Worm (Caenorhabditis elegans) whole organism, L1 larva: ENCODE results near the gene sahd-1.
"Not testable (repeated sequence)": the region's sequence is repeated elsewhere in the genome, so short reads cannot be mapped to it uniquely, and the experiment has no call there.

Source experiments
- alr-1 ChIP-seq: fragments of 200-800 bp; sonication (Bioruptor generic); optimal IDR thresholded peaks from 2 replicates; lab custom pipeline; 2018; ENCODE audit warnings: borderline replicate concordance, mild to moderate bottlenecking, missing genetic modification characterization, missing compliant biosample characterization
- ama-1 ChIP-seq: fragments of 150-350 bp; optimal IDR thresholded peaks from 2 replicates; lab custom pipeline; 2014
- ceh-8 ChIP-seq: fragments of 200-800 bp; sonication (Bioruptor generic); optimal IDR thresholded peaks from 2 replicates; lab custom pipeline; 2018; ENCODE audit warnings: mild to moderate bottlenecking, missing genetic modification characterization, moderate library complexity, missing compliant biosample characterization
- ces-1 ChIP-seq: fragments of 150-350 bp; optimal IDR thresholded peaks from 2 replicates; lab custom pipeline; 2014; ENCODE audit warnings: missing biosample characterization, missing genetic modification reagents, missing genetic modification characterization
- efl-3 ChIP-seq: fragments of 200-800 bp; sonication (Bioruptor generic); optimal IDR thresholded peaks from 2 replicates; lab custom pipeline; 2018; ENCODE audit warnings: mild to moderate bottlenecking, missing genetic modification characterization, missing compliant biosample characterization
- egl-27 ChIP-seq, 2 experiments: fragments of 150-350 bp in 1 of 2; sonication (generic microtip); optimal IDR thresholded peaks; 3 replicates each; lab custom pipeline; 2017 to 2018; ENCODE audit warnings: missing biosample characterization in 2 of 2, missing genetic modification characterization in 2 of 2, missing genetic modification reagents in 2 of 2
- fkh-10 ChIP-seq: sonication (generic microtip); optimal IDR thresholded peaks from 2 replicates; lab custom pipeline; 2017; ENCODE audit warnings: missing biosample characterization, missing genetic modification reagents, missing genetic modification characterization
- fkh-4 ChIP-seq: sonication (generic microtip); optimal IDR thresholded peaks from 2 replicates; lab custom pipeline; 2016; ENCODE audit warnings: missing compliant biosample characterization, missing genetic modification characterization, borderline replicate concordance
- fkh-8 ChIP-seq: sonication (generic microtip); optimal IDR thresholded peaks from 2 replicates; lab custom pipeline; 2016; ENCODE audit warnings: mild to moderate bottlenecking, missing genetic modification characterization, missing compliant biosample characterization
- hlh-17 ChIP-seq: fragments of 200-800 bp; sonication (Bioruptor generic); optimal IDR thresholded peaks from 2 replicates; lab custom pipeline; 2018; ENCODE audit warnings: missing genetic modification characterization, mild to moderate bottlenecking, missing compliant biosample characterization, moderate library complexity, borderline replicate concordance
- isw-1 ChIP-seq: fragments of 200-800 bp; sonication (Bioruptor generic); IDR thresholded peaks from 2 replicates; pipeline ENCODE4 v1.3.6; 2022; ENCODE audit warnings: missing genetic modification characterization, missing compliant biosample characterization
- jun-1 ChIP-seq: fragments of 150-350 bp; optimal IDR thresholded peaks from 2 replicates; lab custom pipeline; 2014; ENCODE audit warnings: missing biosample characterization, missing genetic modification reagents, missing genetic modification characterization
- lin-14 ChIP-seq: fragments of 200-800 bp; sonication (Bioruptor generic); optimal IDR thresholded peaks from 2 replicates; lab custom pipeline; 2018; ENCODE audit warnings: mild to moderate bottlenecking, missing genetic modification characterization, moderate library complexity, missing compliant biosample characterization
- lin-35 ChIP-seq, 2 experiments: fragments of 150-350 bp; optimal IDR thresholded peaks; 2 replicates each; lab custom pipeline; 2014; ENCODE audit warnings: missing biosample characterization in 2 of 2, missing genetic modification characterization in 2 of 2, missing genetic modification reagents in 2 of 2
- lin-39 ChIP-seq: fragments of 150-350 bp; optimal IDR thresholded peaks from 2 replicates; lab custom pipeline; 2014; ENCODE audit warnings: missing biosample characterization, missing genetic modification reagents, missing genetic modification characterization
- nhr-20 ChIP-seq: sonication (generic microtip); optimal IDR thresholded peaks from 2 replicates; lab custom pipeline; 2016; ENCODE audit warnings: mild to moderate bottlenecking, missing genetic modification characterization, missing compliant biosample characterization
- nhr-237 ChIP-seq: fragments of 150-350 bp; optimal IDR thresholded peaks from 2 replicates; lab custom pipeline; 2014; ENCODE audit warnings: missing biosample characterization, missing genetic modification characterization
- nhr-84 ChIP-seq: sonication (generic microtip); optimal IDR thresholded peaks from 2 replicates; lab custom pipeline; 2017; ENCODE audit warnings: missing biosample characterization, missing genetic modification characterization
- nhr-85 ChIP-seq: sonication (generic microtip); peaks from one replicate; lab custom pipeline; 2016; ENCODE audit warnings: missing genetic modification characterization, inconsistent platforms, missing compliant biosample characterization
- skn-1 ChIP-seq: fragments of 150-350 bp; optimal IDR thresholded peaks from 2 replicates; lab custom pipeline; 2014; ENCODE audit warnings: missing biosample characterization, missing genetic modification characterization
- snu-23 ChIP-seq: sonication (generic microtip); optimal IDR thresholded peaks from 2 replicates; lab custom pipeline; 2016; ENCODE audit warnings: missing genetic modification characterization, missing compliant biosample characterization
- sox-4 ChIP-seq: sonication (generic microtip); optimal IDR thresholded peaks from 2 replicates; lab custom pipeline; 2016; ENCODE audit warnings: missing genetic modification characterization, missing compliant biosample characterization
- sup-37 ChIP-seq: fragments of 200-800 bp; sonication (Bioruptor generic); optimal IDR thresholded peaks from 2 replicates; lab custom pipeline; 2018; ENCODE audit warnings: mild to moderate bottlenecking, missing genetic modification characterization, missing compliant biosample characterization
- swsn-7 ChIP-seq: sonication (generic microtip); optimal IDR thresholded peaks from 2 replicates; lab custom pipeline; 2016; ENCODE audit warnings: missing genetic modification characterization, missing compliant biosample characterization
- tbx-2 ChIP-seq: sonication (generic microtip); optimal IDR thresholded peaks from 2 replicates; lab custom pipeline; 2016; ENCODE audit warnings: missing genetic modification characterization, missing compliant biosample characterization
- unc-130 ChIP-seq: fragments of 150-350 bp; optimal IDR thresholded peaks from 2 replicates; lab custom pipeline; 2017; ENCODE audit warnings: missing biosample characterization, missing genetic modification characterization, inconsistent platforms
- unc-30 ChIP-seq: sonication (generic microtip); optimal IDR thresholded peaks from 2 replicates; lab custom pipeline; 2017; ENCODE audit warnings: missing biosample characterization, missing genetic modification characterization
- unc-86 ChIP-seq: sonication (generic microtip); optimal IDR thresholded peaks from 2 replicates; lab custom pipeline; 2016; ENCODE audit warnings: missing genetic modification characterization, missing compliant biosample characterization
- unc-98 ChIP-seq: fragments of 200-800 bp; sonication (Bioruptor generic); IDR thresholded peaks from 2 replicates; pipeline ENCODE4 v1.3.6; 2022; ENCODE audit warnings: missing genetic modification characterization, missing compliant biosample characterization
- vab-15 ChIP-seq: sonication (generic microtip); optimal IDR thresholded peaks from 2 replicates; lab custom pipeline; 2017; ENCODE audit warnings: missing genotype, mild to moderate bottlenecking, missing genetic modification characterization, missing compliant biosample characterization
- zag-1 ChIP-seq: fragments of 150-350 bp; optimal IDR thresholded peaks from 2 replicates; lab custom pipeline; 2014; ENCODE audit warnings: missing biosample characterization, missing genetic modification characterization
- zip-4 ChIP-seq: fragments of 200-800 bp; sonication (Bioruptor generic); optimal IDR thresholded peaks from 2 replicates; lab custom pipeline; 2018; ENCODE audit warnings: mild to moderate bottlenecking, missing genetic modification characterization, moderate library complexity, missing compliant biosample characterization
- ztf-11 ChIP-seq, 2 experiments: sonication (generic microtip); optimal IDR thresholded peaks; 2 replicates each; lab custom pipeline; 2016 to 2017; ENCODE audit warnings: missing genetic modification characterization in 2 of 2, missing biosample characterization in 1 of 2, missing compliant biosample characterization in 1 of 2

Gene sahd-1

DNA sequence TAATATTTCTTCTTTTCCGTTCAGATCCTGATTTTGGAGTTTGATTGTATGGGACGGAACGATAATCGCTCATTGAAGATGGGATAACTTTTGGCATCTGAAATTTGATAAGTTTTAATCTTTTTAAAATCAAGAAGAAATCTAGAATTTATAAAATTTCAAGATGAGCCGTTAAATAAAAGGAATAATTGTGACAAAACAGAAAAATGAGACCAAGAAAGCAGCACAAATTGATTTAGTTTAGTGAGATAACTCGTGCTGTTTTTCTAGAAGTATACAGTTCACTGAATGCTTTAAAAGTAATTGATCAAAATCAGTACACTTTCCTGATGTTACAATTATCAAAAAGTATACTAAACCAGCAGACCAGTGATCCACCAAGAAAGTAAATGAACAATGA is 25.4 kb upstream of the sahd-1 start, which contains the start of gene hlh-27:
Gene hlh-27, minus strand, starts transcription at position 101 of the 400 bp plus-strand sequence.
- not testable (repeated sequence) for TF ChIP-seq lin-35 (GFP tag; optimal IDR thresholded peaks at IDR 0.05; lab: Kevin White, UChicago); ceh-8 (GFP tag; lab: Kevin White, UChicago); hlh-17 (GFP tag; lab: Kevin White, UChicago)

DNA sequence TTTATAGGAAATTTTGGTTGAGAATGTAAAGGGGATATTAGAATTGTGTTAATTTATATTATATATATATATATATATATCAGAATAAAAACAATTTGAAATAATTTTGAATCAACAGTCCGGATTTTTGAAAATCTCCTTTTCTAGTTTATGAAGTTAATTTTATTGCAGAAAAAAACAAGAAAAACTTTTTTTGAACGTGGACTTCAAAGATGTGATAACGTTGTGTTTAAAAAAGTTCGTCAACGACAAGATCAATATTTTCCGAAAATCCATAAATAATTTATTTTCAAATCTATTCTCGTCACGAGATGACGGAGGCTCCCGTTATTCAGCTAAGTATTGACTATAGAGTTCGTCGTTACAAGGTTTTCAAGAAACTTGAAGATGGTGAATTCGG is 22.8 kb upstream of the sahd-1 start, which contains the start of gene C17C3.11:
Gene C17C3.11, plus strand, starts transcription at position 301 of the 400 bp plus-strand sequence.
- no peak for TF ChIP-seq fkh-8

DNA sequence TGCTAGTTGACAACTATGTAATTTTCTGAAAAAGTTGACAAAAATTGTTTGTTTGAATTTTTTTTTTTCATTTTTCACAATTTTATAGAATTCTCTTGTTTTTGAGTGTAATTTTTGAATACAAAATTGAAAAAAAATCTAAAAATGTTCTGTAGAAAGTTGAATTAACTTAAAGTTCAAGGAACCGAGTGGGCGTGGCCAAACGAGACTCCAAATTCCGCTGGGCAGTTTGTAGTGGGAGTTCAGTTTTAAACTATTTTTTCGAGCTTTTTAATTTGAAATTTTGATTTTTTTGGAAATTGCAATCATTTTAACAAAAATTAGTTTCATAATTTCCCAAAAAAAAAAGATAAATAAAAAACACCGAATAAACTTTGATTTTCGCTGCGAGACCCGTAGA is 22.3 kb upstream of the sahd-1 start:
- no peak for TF ChIP-seq lin-14 (GFP tag; lab: Kevin White, UChicago)
- no peak for TF ChIP-seq fkh-4 (tag; lab: Kevin White, UChicago)
- no peak for TF ChIP-seq efl-3
- no peak for TF ChIP-seq isw-1 (GFP tag; lab: Robert Waterston, UW)
- TF ChIP-seq vab-15 (tag; lab: Kevin White, UChicago): no peak
- TF ChIP-seq ces-1 (GFP tag; lab: Kevin White, UChicago): no peak
- TF ChIP-seq jun-1 (tag; lab: Kevin White, UChicago): no peak
- no peak for TF ChIP-seq ama-1 (lab: Kevin White, UChicago)
- TF ChIP-seq unc-98 (GFP tag; lab: Robert Waterston, UW): no peak
- no peak for TF ChIP-seq ceh-8 (GFP tag; lab: Kevin White, UChicago)
- no peak for TF ChIP-seq skn-1
- no peak for TF ChIP-seq nhr-20 (tag; lab: Kevin White, UChicago)

DNA sequence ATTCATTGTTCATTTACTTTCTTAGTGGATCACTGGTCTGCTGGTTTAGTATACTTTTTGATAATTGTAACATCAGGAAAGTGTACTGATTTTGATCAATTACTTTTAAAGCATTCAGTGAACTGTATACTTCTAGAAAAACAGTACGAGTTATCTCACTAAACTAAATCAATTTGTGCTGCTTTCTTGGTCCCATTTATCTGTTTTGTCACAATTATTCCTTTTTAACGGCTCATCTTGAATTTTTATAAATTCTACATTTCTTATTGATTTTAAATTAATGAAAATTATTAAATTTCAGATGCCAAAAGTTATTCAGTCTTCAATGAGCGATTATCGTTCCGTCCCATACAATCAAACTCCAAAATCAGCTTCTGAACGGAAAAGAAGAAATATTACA is 20.2 kb upstream of the sahd-1 start, which contains the start of gene hlh-25:
Gene hlh-25, plus strand, starts transcription at position 301 of the 400 bp plus-strand sequence.
- not testable (repeated sequence) for TF ChIP-seq fkh-10; nhr-85 (tag; lab: Kevin White, UChicago); zip-4 (GFP tag; lab: Kevin White, UChicago)

DNA sequence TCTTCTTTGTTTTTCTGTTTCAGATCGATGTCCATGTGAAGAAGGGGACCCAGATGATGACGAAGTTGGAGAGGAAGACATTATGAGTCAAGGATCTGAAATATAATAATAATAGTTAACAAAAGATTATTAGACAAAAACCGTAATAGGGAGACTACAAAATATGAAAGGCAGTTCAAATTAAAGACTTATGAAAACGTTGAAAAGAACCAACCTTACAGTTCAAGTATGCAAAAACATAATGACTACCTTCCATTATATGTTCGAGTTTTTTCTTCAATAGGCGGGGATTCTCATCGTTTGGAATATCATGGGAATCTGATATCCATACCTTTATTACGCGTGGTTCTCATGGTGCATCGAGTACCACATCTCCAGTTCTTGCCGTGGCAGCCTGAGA is 18.9 kb upstream of the sahd-1 start, which contains the start of gene hlh-26:
Gene hlh-26, minus strand, starts transcription at position 101 of the 400 bp plus-strand sequence.
- no peak for TF ChIP-seq alr-1
- TF ChIP-seq nhr-84 (tag; lab: Kevin White, UChicago): no peak
- TF ChIP-seq unc-30: no peak
- TF ChIP-seq lin-39 (tag; lab: Kevin White, UChicago): no peak
- TF ChIP-seq nhr-237 (tag; lab: Kevin White, UChicago): no peak
- no peak for TF ChIP-seq zag-1
- no peak for TF ChIP-seq fkh-10
- no peak for TF ChIP-seq unc-86 (tag; lab: Kevin White, UChicago)
- no peak for TF ChIP-seq tbx-2 (tag; lab: Kevin White, UChicago)

DNA sequence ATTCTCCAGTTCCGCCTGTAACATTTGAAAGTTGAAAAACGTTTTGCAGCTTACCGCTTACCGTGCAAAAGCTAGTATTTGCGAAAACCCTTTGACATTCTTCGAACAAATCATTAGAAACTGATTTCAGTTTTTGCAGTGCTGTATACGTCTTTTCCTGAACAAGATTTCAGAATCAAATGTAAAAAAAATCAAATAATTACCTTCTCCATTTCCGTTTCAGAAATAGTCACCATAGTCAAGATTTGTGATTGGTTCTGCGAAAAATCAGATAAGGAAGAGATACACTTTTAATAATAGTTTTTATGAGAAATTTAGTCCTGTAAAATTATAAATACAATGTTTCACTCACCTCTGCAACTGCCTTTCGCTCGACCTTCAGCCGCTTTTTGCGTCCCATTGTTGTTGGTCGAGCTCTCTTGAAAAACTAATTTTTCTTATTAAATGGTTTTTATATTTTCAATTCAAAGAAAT is 17.1 kb upstream of the sahd-1 start, which contains the start of gene C17C3.9:
Gene C17C3.9, minus strand, starts transcription at position 424 of the 474 bp plus-strand sequence.
- TF ChIP-seq swsn-7 (tag; lab: Kevin White, UChicago) (no peak), sox-4 (no peak), ztf-11 (tag; optimal IDR thresholded peaks at IDR 0.05; lab: Kevin White, UChicago) (no peak), lin-14 (GFP tag; lab: Kevin White, UChicago) (no peak), egl-27 (tag; optimal IDR thresholded peaks at IDR 0.05; lab: Kevin White, UChicago) (no peak), snu-23 (no peak), sup-37 (no peak), unc-130 (tag; lab: Kevin White, UChicago) (no peak)
